Fruit fly (Drosophila melanogaster): ENCODE results near the gene Usp2.

The Usp2 gene

dm6 chrX:22487667-22488593 is 32.3 kb downstream of the Usp2 start (continued):
- TF ChIP-seq scrt (GFP tag; optimal IDR thresholded peaks at IDR 0.05) (peak; percentile 44), CG31365 (tag; optimal IDR thresholded peaks at IDR 0.05) (no peak), sd (tag; optimal IDR thresholded peaks at IDR 0.05) (peak; percentile 98), tin (GFP tag; optimal IDR thresholded peaks at IDR 0.05) (peak; percentile 11), CG9932 (GFP tag; IDR thresholded peaks at IDR 0.05) (peak; percentile 38), CG2678 (tag; optimal IDR thresholded peaks at IDR 0.05) (peak; percentile 61), ci (GFP tag; IDR thresholded peaks at IDR 0.05) (0 out of 3 replicates have a peak, but pooled peaks have one; percentile 21), E2f1 (GFP tag; IDR thresholded peaks at IDR 0.05) (peak; percentile 58), CG17359 (tag; optimal IDR thresholded peaks at IDR 0.05) (peak; percentile 54), CG15479 (GFP tag; optimal IDR thresholded peaks at IDR 0.05) (no peak), CG18011 (GFP tag; optimal IDR thresholded peaks at IDR 0.05) (peak; percentile 0), CG12391 (tag; optimal IDR thresholded peaks at IDR 0.05) (peak; percentile 18), Drgx (GFP tag; IDR thresholded peaks at IDR 0.05) (no peak), onecut (GFP tag; IDR thresholded peaks at IDR 0.05) (peak; percentile 19), ERR (GFP tag; optimal IDR thresholded peaks at IDR 0.05) (peak; percentile 11), CG9437 (GFP tag; optimal IDR thresholded peaks at IDR 0.05) (no peak), HLH3B (GFP tag; IDR thresholded peaks at IDR 0.05) (peak; percentile 60), bcd (GFP tag; optimal IDR thresholded peaks at IDR 0.05) (peak; percentile 37), seq (GFP tag; IDR thresholded peaks at IDR 0.05) (no peak), CG14710 (tag; optimal IDR thresholded peaks at IDR 0.05) (peak; percentile 23), Dll (GFP tag; IDR thresholded peaks at IDR 0.05; ENCODE audit: partially characterized antibody) (no peak), phol (tag; optimal IDR thresholded peaks at IDR 0.05) (peak; percentile 63), nmo (GFP tag; optimal IDR thresholded peaks at IDR 0.05) (peak; percentile 31), mld (GFP tag; IDR thresholded peaks at IDR 0.05; ENCODE audit: partially characterized antibody) (no peak), CG18262 (tag; optimal IDR thresholded peaks at IDR 0.05) (peak; percentile 46), CG10654 (GFP tag; optimal IDR thresholded peaks at IDR 0.05) (peak; percentile 6), zen2 (GFP tag; IDR thresholded peaks at IDR 0.05; ENCODE audit: partially characterized antibody) (0 out of 3 replicates have a peak, but pooled peaks have one; percentile 14), gt (GFP tag; IDR thresholded peaks at IDR 0.05) (no peak), abd-A (tag; optimal IDR thresholded peaks at IDR 0.05) (peak; percentile 87), Hr78 (GFP tag; optimal IDR thresholded peaks at IDR 0.05) (no peak), CG14667 (GFP tag; IDR thresholded peaks at IDR 0.05) (no peak), cwo (GFP tag; optimal IDR thresholded peaks at IDR 0.05) (peak; percentile 15), her (GFP tag; optimal IDR thresholded peaks at IDR 0.05) (no peak), sug (tag; optimal IDR thresholded peaks at IDR 0.05) (peak; percentile 73), CG10267 (tag; optimal IDR thresholded peaks at IDR 0.05) (no peak), kni (GFP tag; optimal IDR thresholded peaks at IDR 0.05) (no peak), CG10209 (GFP tag; optimal IDR thresholded peaks at IDR 0.05) (peak; percentile 47), CG4424 (GFP tag; optimal IDR thresholded peaks at IDR 0.05) (peak; percentile 24), nerfin-1 (tag; optimal IDR thresholded peaks at IDR 0.05) (peak; percentile 51), bab2 (GFP tag; optimal IDR thresholded peaks at IDR 0.05) (no peak), CG14441 (GFP tag; IDR thresholded peaks at IDR 0.05) (peak; percentile 46), CG14014 (GFP tag; IDR thresholded peaks at IDR 0.05) (peak; percentile 51; the same call in 1 of the 2 replicates), CG11398 (GFP tag; optimal IDR thresholded peaks at IDR 0.05) (no peak), CG4820 (GFP tag; optimal IDR thresholded peaks at IDR 0.05) (no peak), pfk (GFP tag; optimal IDR thresholded peaks at IDR 0.05) (no peak), CG10543 (GFP tag; optimal IDR thresholded peaks at IDR 0.05) (peak; percentile 19), CG1024 (GFP tag; IDR thresholded peaks at IDR 0.05) (no peak)
